Fruit fly (Drosophila melanogaster): ENCODE data around the gene bdwf.

bdwf gene

dm6 chr3R:17002218-17003110 is 40.5 kb downstream of the bdwf start, which contains the start of the genes Sf3a1 and Irc (continued):
- TF ChIP-seq Bgb (GFP tag; IDR thresholded peaks at IDR 0.05; ENCODE audit: partially characterized antibody) (peak; percentile 98), lola (GFP tag; optimal IDR thresholded peaks at IDR 0.05) (no peak), wdn (GFP tag; IDR thresholded peaks at IDR 0.05) (no peak), nerfin-1 (tag; optimal IDR thresholded peaks at IDR 0.05) (no peak), Dip3 (GFP tag; optimal IDR thresholded peaks at IDR 0.05) (no peak), CG18619 (GFP tag; optimal IDR thresholded peaks at IDR 0.05) (no peak), danr (GFP tag; IDR thresholded peaks at IDR 0.05) (no peak), CG14965 (GFP tag; optimal IDR thresholded peaks at IDR 0.05; ENCODE audit: borderline replicate concordance) (no peak), Neu2 (GFP tag; optimal IDR thresholded peaks at IDR 0.05; ENCODE audit: borderline replicate concordance) (no peak), oc (tag; optimal IDR thresholded peaks at IDR 0.05) (peak; percentile 70), ssp (GFP tag; IDR thresholded peaks at IDR 0.05) (peak; percentile 25; the same call in 1 of the 2 replicates), CG15696 (tag; optimal IDR thresholded peaks at IDR 0.05) (no peak), CG7357 (GFP tag; IDR thresholded peaks at IDR 0.05) (no peak), Hr51 (GFP tag; optimal IDR thresholded peaks at IDR 0.05) (no peak), CG8359 (GFP tag; optimal IDR thresholded peaks at IDR 0.05; ENCODE audit: borderline replicate concordance) (no peak), CG17912 (GFP tag; optimal IDR thresholded peaks at IDR 0.05) (no peak), CG2116 (GFP tag; optimal IDR thresholded peaks at IDR 0.05) (peak; percentile 79), Sox102F (GFP tag; optimal IDR thresholded peaks at IDR 0.05) (no peak), az2 (GFP tag; optimal IDR thresholded peaks at IDR 0.05) (no peak), slou (GFP tag; optimal IDR thresholded peaks at IDR 0.05) (no peak), eve (GFP tag; optimal IDR thresholded peaks at IDR 0.05) (no peak), Dek (tag; optimal IDR thresholded peaks at IDR 0.05) (no peak), ken (GFP tag; IDR thresholded peaks at IDR 0.05) (no peak), pnt (GFP tag; optimal IDR thresholded peaks at IDR 0.05) (no peak), slbo (GFP tag; IDR thresholded peaks at IDR 0.05) (peak; percentile 58; the same call in 1 of the 2 replicates), sima (GFP tag; optimal IDR thresholded peaks at IDR 0.05) (no peak), CG31224 (GFP tag; IDR thresholded peaks at IDR 0.05) (no peak), CG17359 (tag; optimal IDR thresholded peaks at IDR 0.05) (no peak), Xrp1 (GFP tag; IDR thresholded peaks at IDR 0.05) (no peak), pho (GFP tag; optimal IDR thresholded peaks at IDR 0.05) (peak; percentile 26), ap (GFP tag; IDR thresholded peaks at IDR 0.05) (no peak), CG11093 (GFP tag; IDR thresholded peaks at IDR 0.05) (no peak), E2f1 (GFP tag; IDR thresholded peaks at IDR 0.05) (no peak), CG17328 (GFP tag; IDR thresholded peaks at IDR 0.05) (0 out of 2 replicates have a peak, but pooled peaks have one; percentile 19), dimm (GFP tag; IDR thresholded peaks at IDR 0.05) (no peak), fd3F (GFP tag; optimal IDR thresholded peaks at IDR 0.05) (no peak), esg (GFP tag; conservative IDR thresholded peaks at IDR 0.05) (no peak), CG6689 (GFP tag; IDR thresholded peaks at IDR 0.05) (no peak), peb (GFP tag; IDR thresholded peaks at IDR 0.05) (no peak), MTF-1 (GFP tag; optimal IDR thresholded peaks at IDR 0.05; ENCODE audit: borderline replicate concordance) (no peak), CG12071 (GFP tag; optimal IDR thresholded peaks at IDR 0.05) (no peak), Dbx (GFP tag; IDR thresholded peaks at IDR 0.05) (peak; percentile 48; the same call in 1 of the 3 replicates), bigmax (GFP tag; optimal IDR thresholded peaks at IDR 0.05) (no peak), CG31441 (GFP tag; IDR thresholded peaks at IDR 0.05) (no peak), NC2α (GFP tag; optimal IDR thresholded peaks at IDR 0.05) (no peak), CG10366 (GFP tag; IDR thresholded peaks at IDR 0.05) (no peak), ewg (GFP tag; optimal IDR thresholded peaks at IDR 0.05) (no peak), sd (tag; optimal IDR thresholded peaks at IDR 0.05) (no peak), CG11247 (GFP tag; IDR thresholded peaks at IDR 0.05) (no peak)
